Worm (Caenorhabditis elegans) whole organism, young adult: ENCODE results near the gene arle-14.

ENCODE experiments used
- F22D6.2 ChIP-seq: sonication (generic microtip); optimal IDR thresholded peaks from 2 replicates; lab custom pipeline; 2016; ENCODE audit warnings: mild to moderate bottlenecking, missing genetic modification characterization, missing compliant biosample characterization
- F33H1.4 ChIP-seq: fragments of 200-800 bp; sonication (Bioruptor generic); IDR thresholded peaks from 2 replicates; pipeline ENCODE4 v1.3.6; 2022; ENCODE audit warnings: missing genetic modification reagents, missing genetic modification characterization, missing compliant biosample characterization
- F49E8.2 ChIP-seq: sonication (generic microtip); optimal IDR thresholded peaks from 3 replicates; lab custom pipeline; 2017; ENCODE audit warnings: missing genetic modification characterization, mild to moderate bottlenecking, missing compliant biosample characterization, antibody characterized with exemption, moderate library complexity; ENCODE audit not compliant: insufficient read depth
- hmg-1.2 ChIP-seq: fragments of 200-800 bp; sonication (Bioruptor generic); IDR thresholded peaks from 2 replicates; pipeline ENCODE4 v1.3.6; 2022; ENCODE audit warnings: missing genetic modification reagents, missing genetic modification characterization, missing compliant biosample characterization
- unc-62 ChIP-seq: fragments of 150-350 bp; optimal IDR thresholded peaks from 2 replicates; lab custom pipeline; 2014; ENCODE audit warnings: missing biosample characterization, missing genetic modification reagents, missing genetic modification characterization

DNA sequence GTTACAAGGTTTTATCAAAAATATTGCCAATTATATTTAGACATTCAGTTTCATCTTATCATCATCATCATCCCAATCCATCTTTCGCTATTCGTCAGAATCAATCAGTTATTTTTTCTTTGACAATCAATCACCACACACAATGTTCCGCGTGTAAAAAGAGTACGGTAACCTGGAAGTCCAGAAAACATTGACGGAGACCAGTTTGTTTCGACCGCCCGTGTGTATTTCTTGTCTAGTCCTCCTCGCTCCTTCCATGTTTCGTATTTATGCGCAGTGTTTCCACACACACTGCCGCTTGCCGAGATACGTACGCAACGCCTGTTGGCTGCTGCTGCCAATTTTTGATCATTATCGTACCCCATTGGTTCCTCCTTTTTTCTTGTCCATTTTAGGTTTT lies 18.0 kb downstream of the arle-14 start:
- TF ChIP-seq F33H1.4 (GFP tag; lab: Robert Waterston, UW) (no peak), unc-62 (no peak), F22D6.2 (tag; lab: Kevin White, UChicago) (no peak), F49E8.2 (tag; lab: Kevin White, UChicago) (no peak), hmg-1.2 (no peak)
